Fruit fly (Drosophila melanogaster): ENCODE results near the gene crq.

The crq gene

DNA sequence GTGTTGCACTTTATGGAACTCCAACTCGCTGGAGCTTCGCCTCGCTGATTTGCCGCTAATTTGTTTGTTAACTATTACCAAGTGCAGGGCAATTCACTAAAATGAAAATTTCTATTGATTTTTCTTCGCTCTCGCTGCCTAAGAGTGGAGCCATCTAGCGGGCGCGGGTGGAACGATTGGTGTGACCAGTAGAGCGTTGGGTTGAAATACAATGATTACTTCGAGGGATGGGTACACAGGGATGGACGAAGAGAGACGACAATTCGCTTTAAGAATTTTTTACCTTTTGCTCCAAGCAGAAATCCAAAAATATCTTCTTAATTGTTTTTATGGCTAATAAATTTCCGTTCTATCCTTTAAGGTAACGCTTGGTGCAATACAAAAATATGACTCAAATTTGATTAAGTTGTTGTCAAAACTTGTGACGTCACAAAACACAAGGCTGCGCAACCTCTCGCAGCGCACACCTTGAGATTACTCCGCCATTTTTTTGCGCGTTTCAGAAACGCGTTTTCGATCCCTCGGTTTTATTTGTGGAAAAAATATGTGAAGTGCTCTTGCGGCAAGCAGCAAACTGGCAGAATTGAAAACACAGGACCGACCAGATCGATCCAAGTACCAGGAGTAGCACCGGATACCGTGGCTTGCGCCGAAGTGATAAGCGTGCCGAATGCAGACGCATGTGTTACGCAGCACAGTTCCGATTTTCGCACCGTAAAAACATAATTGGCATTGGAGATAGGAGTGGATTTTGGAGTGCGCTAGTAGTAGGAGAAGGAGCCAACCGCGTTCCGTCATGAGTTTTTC, 38.0 kb downstream of the crq start, which contains the start of the genes AP-2alpha and ebi (continued):
- TF ChIP-seq salr (GFP tag; optimal IDR thresholded peaks at IDR 0.05) (peak; percentile 47 to 78), topi (GFP tag; optimal IDR thresholded peaks at IDR 0.05) (peak; percentile 87), Sox14 (GFP tag; optimal IDR thresholded peaks at IDR 0.05) (peak; percentile 92), spab (GFP tag; optimal IDR thresholded peaks at IDR 0.05) (peak; percentile 48), CG10631 (GFP tag; optimal IDR thresholded peaks at IDR 0.05) (peak; percentile 88), CG1621 (tag; optimal IDR thresholded peaks at IDR 0.05) (peak; percentile 74), CG6792 (GFP tag; optimal IDR thresholded peaks at IDR 0.05) (peak; percentile 84), eg (GFP tag; IDR thresholded peaks at IDR 0.05) (peak; percentile 84), CG6163 (GFP tag; IDR thresholded peaks at IDR 0.05) (peak; percentile 80), fd85E (GFP tag; optimal IDR thresholded peaks at IDR 0.05) (no peak), Hr38 (GFP tag; optimal IDR thresholded peaks at IDR 0.05) (peak; percentile 20), Ets96B (tag; optimal IDR thresholded peaks at IDR 0.05) (peak; percentile 72), CG8319 (GFP tag; optimal IDR thresholded peaks at IDR 0.05) (peak; percentile 71), CG6276 (GFP tag; optimal IDR thresholded peaks at IDR 0.05) (no peak), cyc (GFP tag; optimal IDR thresholded peaks at IDR 0.05) (peak; percentile 94), Hr4 (GFP tag; optimal IDR thresholded peaks at IDR 0.05) (peak; percentile 88), Hr39 (GFP tag; optimal IDR thresholded peaks at IDR 0.05) (peak; percentile 96), pdm3 (GFP tag; optimal IDR thresholded peaks at IDR 0.05) (peak; percentile 94), fd59A (GFP tag; optimal IDR thresholded peaks at IDR 0.05) (peak; percentile 78), ss (GFP tag; optimal IDR thresholded peaks at IDR 0.05) (peak; percentile 34 to 70), Blimp-1 (GFP tag; optimal IDR thresholded peaks at IDR 0.05) (peak; percentile 38)

DNA sequence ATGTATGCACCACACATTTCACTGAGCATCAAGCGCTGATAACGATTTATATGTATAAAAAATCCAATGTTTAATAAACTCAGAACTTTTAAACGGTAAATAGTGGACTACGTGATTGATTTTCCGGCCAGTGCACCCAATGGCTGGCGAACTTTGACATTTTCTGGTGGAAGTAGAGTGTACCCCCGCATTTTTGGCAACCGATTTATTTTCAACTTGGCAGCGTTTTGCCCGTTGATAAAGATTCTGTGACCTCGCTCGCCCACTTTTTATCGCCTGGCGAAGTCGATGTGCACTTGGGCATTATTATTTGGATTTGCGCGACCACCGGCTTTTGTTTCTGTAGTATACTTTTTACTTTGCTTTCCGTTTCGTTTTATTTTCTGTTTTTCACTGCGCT, 38.9 kb downstream of the crq start:
- TF ChIP-seq CG6163 (GFP tag; IDR thresholded peaks at IDR 0.05) (0 out of 3 replicates have a peak, but pooled peaks have one; percentile 5), CG1621 (tag; optimal IDR thresholded peaks at IDR 0.05) (no peak), svp (GFP tag) (peak; percentile 94)

DNA sequence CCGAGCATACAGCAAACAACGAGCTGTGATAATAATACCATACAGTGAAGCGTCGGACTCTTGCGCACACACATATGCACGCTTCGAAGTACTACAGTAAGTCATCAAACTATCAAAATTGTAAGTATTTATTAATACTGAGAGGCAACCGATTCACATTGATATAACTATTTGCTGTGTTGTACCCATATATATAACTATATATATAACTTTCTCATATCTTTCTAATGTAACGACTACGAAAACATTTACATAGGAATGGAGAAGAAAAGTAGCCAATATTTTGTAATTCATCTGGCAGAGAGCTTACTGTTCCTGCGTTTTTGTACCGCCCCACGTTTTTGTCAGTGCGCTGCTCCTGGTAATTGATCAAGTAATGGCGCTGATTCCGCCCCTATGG, 39.9 kb downstream of the crq start:
- TF ChIP-seq salr (GFP tag; optimal IDR thresholded peaks at IDR 0.05) (peak in 1 of 2 experiments; percentile 41), Eip78C (GFP tag) (no peak), CG11294 (GFP tag; IDR thresholded peaks at IDR 0.05) (peak; percentile 14; the same call in 1 of the 2 replicates), CG11762 (GFP tag; optimal IDR thresholded peaks at IDR 0.05; ENCODE audit: insufficient read depth) (peak; percentile 26), CG15336 (GFP tag; IDR thresholded peaks at IDR 0.05) (peak; percentile 66), CG3032 (tag; optimal IDR thresholded peaks at IDR 0.05) (peak; percentile 42), Gug (GFP tag; IDR thresholded peaks at IDR 0.05) (no peak), CG8119 (GFP tag; IDR thresholded peaks at IDR 0.05) (peak; percentile 70), fd59A (GFP tag; optimal IDR thresholded peaks at IDR 0.05) (peak; percentile 22), dac (GFP tag; optimal IDR thresholded peaks at IDR 0.05) (peak; percentile 3), Hr4 (GFP tag; optimal IDR thresholded peaks at IDR 0.05) (peak; percentile 81), Hr39 (GFP tag; optimal IDR thresholded peaks at IDR 0.05) (no peak)

DNA sequence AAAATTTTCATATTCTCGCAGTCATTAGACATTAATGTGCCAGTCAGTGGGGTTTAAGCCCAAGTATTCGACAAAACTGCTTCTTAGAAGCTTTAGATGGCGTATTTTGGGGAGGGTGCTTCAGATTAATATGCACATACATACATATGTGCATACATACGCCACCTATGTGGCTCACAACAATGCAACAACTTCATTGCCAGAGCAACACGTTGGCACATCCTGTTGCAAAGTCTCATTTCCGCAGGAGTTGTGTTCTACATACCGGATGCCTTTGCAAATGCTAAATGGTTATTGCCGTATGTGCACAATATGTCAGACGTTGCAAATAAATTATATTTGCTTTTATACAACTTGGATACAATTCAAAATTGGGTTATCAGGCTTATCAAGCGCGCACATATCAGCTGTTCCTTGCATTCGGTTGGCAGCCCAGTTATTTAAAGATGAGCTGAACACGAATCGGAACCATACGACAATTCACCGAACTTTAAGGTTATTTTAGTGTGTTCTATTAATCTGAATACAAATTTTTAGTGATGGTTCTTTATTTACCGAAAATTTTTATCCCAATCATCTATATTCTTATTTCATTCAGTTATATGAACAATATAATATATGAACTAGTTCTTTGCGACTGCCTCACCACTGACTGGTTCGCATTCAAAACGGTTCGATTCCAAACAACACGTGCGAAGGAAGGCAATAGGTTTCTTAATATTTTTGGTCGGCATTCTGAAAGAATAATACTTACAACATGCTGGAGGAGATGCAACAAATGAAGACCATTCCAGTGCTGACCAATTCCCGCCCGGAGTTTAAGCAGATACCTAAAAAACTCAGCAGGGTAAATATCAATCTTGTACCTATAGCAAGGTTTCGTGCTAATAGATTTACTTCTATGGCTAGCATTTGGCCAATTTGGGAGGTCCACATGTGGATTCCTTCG, 48.9 kb downstream of the crq start, which contains the start of gene Polr1B:
Gene Polr1B, plus strand, starts transcription at position 659 of the 949 bp plus-strand sequence.
- TF ChIP-seq CG11294 (GFP tag; IDR thresholded peaks at IDR 0.05) (no peak), Met (GFP tag; optimal IDR thresholded peaks at IDR 0.05) (no peak), esn (GFP tag; optimal IDR thresholded peaks at IDR 0.05) (peak; percentile 36), dsx (GFP tag; optimal IDR thresholded peaks at IDR 0.05; ENCODE audit: poor library complexity, severe bottlenecking) (no peak), achi (GFP tag; optimal IDR thresholded peaks at IDR 0.05) (no peak), net (GFP tag; optimal IDR thresholded peaks at IDR 0.05) (no peak), Ets21C (GFP tag; optimal IDR thresholded peaks at IDR 0.05) (no peak), svp (GFP tag) (no peak), Eip75B (GFP tag; optimal IDR thresholded peaks at IDR 0.05) (no peak), pdm3 (GFP tag; optimal IDR thresholded peaks at IDR 0.05) (no peak), vri (GFP tag; optimal IDR thresholded peaks at IDR 0.05) (no peak), fd85E (GFP tag; optimal IDR thresholded peaks at IDR 0.05) (no peak), lz (GFP tag; optimal IDR thresholded peaks at IDR 0.05) (peak; percentile 13), Sox102F (GFP tag; optimal IDR thresholded peaks at IDR 0.05) (no peak), CG6163 (GFP tag; IDR thresholded peaks at IDR 0.05) (peak; percentile 33; the same call in 1 of the 3 replicates), CG8632 (GFP tag; optimal IDR thresholded peaks at IDR 0.05) (no peak), CG8319 (GFP tag; optimal IDR thresholded peaks at IDR 0.05) (no peak), OdsH (GFP tag; optimal IDR thresholded peaks at IDR 0.05) (no peak)

All from whole organism, prepupa.